Fruit fly (Drosophila melanogaster): ENCODE measurements around the gene PpD3.

DNA sequence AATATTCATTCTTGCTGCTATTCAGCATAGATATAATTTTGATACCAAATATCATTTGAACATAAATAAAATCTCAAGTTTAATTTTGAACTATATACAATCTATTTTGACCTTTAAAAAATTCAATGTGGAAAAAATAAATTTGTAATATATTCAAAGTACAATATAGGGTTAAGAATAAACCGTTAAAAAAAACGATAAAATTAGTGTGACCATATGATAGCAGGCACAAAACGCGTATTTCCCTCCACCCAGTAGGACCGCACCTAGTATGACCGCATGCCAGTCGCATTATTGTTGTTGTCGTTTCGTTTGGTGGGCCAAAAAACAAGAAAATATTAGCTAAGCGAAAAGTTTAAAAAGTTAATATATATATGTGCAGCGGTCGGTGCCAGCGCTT, 45.3 kb downstream of the PpD3 start, which contains the start of gene CG8516:
- TF ChIP-seq CTCF (optimal IDR thresholded peaks at IDR 0.05), result no peak
- no peak for TF ChIP-seq CG8478 (optimal IDR thresholded peaks at IDR 0.05)

Data from S2 (cell line).